Worm (Caenorhabditis elegans) whole organism, young adult: ENCODE measurements around the gene rnp-7.
A peak's percentile ranks its signal among the peaks of the same experiment; 100 is the strongest.

Experiments used
- B0019.2 ChIP-seq: fragments of 200-800 bp; sonication (Bioruptor generic); conservative IDR thresholded peaks from 2 replicates; pipeline ENCODE4 v1.3.6; 2022; ENCODE audit warnings: missing genetic modification reagents, missing genetic modification characterization, missing compliant biosample characterization
- D2030.7 ChIP-seq: fragments of 200-800 bp; sonication (Bioruptor generic); IDR thresholded peaks from 2 replicates; pipeline ENCODE4 v1.3.6; 2022; ENCODE audit warnings: missing genetic modification reagents, missing genetic modification characterization, missing compliant biosample characterization
- F10E7.11 ChIP-seq: sonication (generic microtip); optimal IDR thresholded peaks from 2 replicates; lab custom pipeline; 2017; ENCODE audit warnings: mild to moderate bottlenecking, missing genetic modification characterization, moderate library complexity, missing compliant biosample characterization
- F33H1.4 ChIP-seq: fragments of 200-800 bp; sonication (Bioruptor generic); IDR thresholded peaks from 2 replicates; pipeline ENCODE4 v1.3.6; 2022; ENCODE audit warnings: missing genetic modification reagents, missing genetic modification characterization, missing compliant biosample characterization
- F37B4.10 ChIP-seq: fragments of 200-800 bp; sonication (Bioruptor generic); IDR thresholded peaks from 2 replicates; pipeline ENCODE4 v1.3.6; 2022; ENCODE audit warnings: missing genetic modification characterization, missing compliant biosample characterization
- F57C9.4 ChIP-seq: sonication (generic microtip); optimal IDR thresholded peaks from 2 replicates; lab custom pipeline; 2017; ENCODE audit warnings: mild to moderate bottlenecking, missing genetic modification characterization, missing compliant biosample characterization
- T07F8.4 ChIP-seq: sonication (generic microtip); optimal IDR thresholded peaks from 2 replicates; lab custom pipeline; 2016; ENCODE audit warnings: mild to moderate bottlenecking, missing genetic modification characterization, moderate library complexity, missing compliant biosample characterization
- T26A5.8 ChIP-seq: sonication (generic microtip); optimal IDR thresholded peaks from 2 replicates; lab custom pipeline; 2016; ENCODE audit warnings: missing genetic modification characterization, missing compliant biosample characterization
- Y53F4B.3 ChIP-seq: fragments of 200-800 bp; sonication (Bioruptor generic); IDR thresholded peaks from 2 replicates; pipeline ENCODE4 v1.3.6; 2022; ENCODE audit warnings: missing genetic modification reagents, missing genetic modification characterization, missing compliant biosample characterization
- Y56A3A.18 ChIP-seq: fragments of 200-800 bp; sonication (Bioruptor generic); IDR thresholded peaks from 2 replicates; pipeline ENCODE4 v1.3.6; 2022; ENCODE audit warnings: missing genetic modification reagents, missing genetic modification characterization, missing compliant biosample characterization
- Y95B8A.8 ChIP-seq: fragments of 200-800 bp; sonication (Bioruptor generic); IDR thresholded peaks from 2 replicates; pipeline ENCODE4 v1.3.6; 2022; ENCODE audit warnings: missing genetic modification reagents, missing genetic modification characterization, missing compliant biosample characterization
- aptf-2 ChIP-seq: fragments of 200-800 bp; sonication (Bioruptor generic); conservative IDR thresholded peaks from 2 replicates; pipeline ENCODE4 v1.3.6; 2022; ENCODE audit warnings: missing genetic modification reagents, missing genetic modification characterization, missing compliant biosample characterization
- atf-7 ChIP-seq: sonication (generic microtip); optimal IDR thresholded peaks from 2 replicates; lab custom pipeline; 2017; ENCODE audit warnings: mild to moderate bottlenecking, missing genetic modification characterization, missing compliant biosample characterization
- athp-1 ChIP-seq: sonication (generic microtip); optimal IDR thresholded peaks from 2 replicates; lab custom pipeline; 2017; ENCODE audit warnings: mild to moderate bottlenecking, missing genetic modification characterization, missing compliant biosample characterization
- bed-2 ChIP-seq: fragments of 200-800 bp; sonication (Bioruptor generic); IDR thresholded peaks from 2 replicates; pipeline ENCODE4 v1.3.6; 2022; ENCODE audit warnings: missing genetic modification reagents, missing genetic modification characterization, missing compliant biosample characterization
- cebp-1 ChIP-seq, 2 experiments: fragments of 200-800 bp in 1 of 2; sonication (Bioruptor generic) in 1 of 2; sonication (generic microtip) in 1 of 2; IDR thresholded peaks in 1 of 2; optimal IDR thresholded peaks in 1 of 2; 2 replicates each; pipeline versions ENCODE4 v1.3.6 to Lab custom; 2017 to 2022; ENCODE audit warnings: missing compliant biosample characterization in 2 of 2, missing genetic modification characterization in 2 of 2, mild to moderate bottlenecking in 1 of 2, missing genetic modification reagents in 1 of 2, moderate library complexity in 1 of 2
- ceh-58 ChIP-seq: fragments of 200-800 bp; sonication (Bioruptor generic); IDR thresholded peaks from 2 replicates; pipeline ENCODE4 v1.3.6; 2022; ENCODE audit warnings: missing genetic modification characterization, missing compliant biosample characterization
- chd-7 ChIP-seq: sonication (generic microtip); optimal IDR thresholded peaks from 2 replicates; lab custom pipeline; 2016; ENCODE audit warnings: mild to moderate bottlenecking, missing genetic modification characterization, moderate library complexity, missing compliant biosample characterization
- dpff-1 ChIP-seq: sonication (generic microtip); optimal IDR thresholded peaks from 2 replicates; lab custom pipeline; 2017; ENCODE audit warnings: mild to moderate bottlenecking, missing genetic modification characterization, missing compliant biosample characterization
- egl-44 ChIP-seq: fragments of 200-800 bp; sonication (Bioruptor generic); IDR thresholded peaks from 2 replicates; pipeline ENCODE4 v1.3.6; 2022; ENCODE audit warnings: missing genetic modification reagents, missing genetic modification characterization, missing compliant biosample characterization
- egrh-3 ChIP-seq: fragments of 200-800 bp; sonication (Bioruptor generic); IDR thresholded peaks from 2 replicates; pipeline ENCODE4 v1.3.6; 2022; ENCODE audit warnings: missing genetic modification reagents, missing genetic modification characterization, missing compliant biosample characterization
- ekl-4 ChIP-seq: fragments of 200-800 bp; sonication (Bioruptor generic); IDR thresholded peaks from 2 replicates; pipeline ENCODE4 v1.3.6; 2022; ENCODE audit warnings: missing genetic modification reagents, missing genetic modification characterization, missing compliant biosample characterization
- fkh-3 ChIP-seq: sonication (generic microtip); optimal IDR thresholded peaks from 2 replicates; lab custom pipeline; 2016; ENCODE audit warnings: mild to moderate bottlenecking, missing genetic modification characterization, missing compliant biosample characterization
- gei-17 ChIP-seq: fragments of 200-800 bp; sonication (Bioruptor generic); optimal IDR thresholded peaks from 2 replicates; lab custom pipeline; 2018; ENCODE audit warnings: mild to moderate bottlenecking, missing genetic modification characterization, missing compliant biosample characterization
- hlh-26 ChIP-seq: fragments of 200-800 bp; sonication (Bioruptor generic); conservative IDR thresholded peaks from 2 replicates; pipeline ENCODE4 v1.3.6; 2022; ENCODE audit warnings: missing genetic modification reagents, missing genetic modification characterization, missing compliant biosample characterization
- hmg-20 ChIP-seq: fragments of 200-800 bp; sonication (Bioruptor generic); IDR thresholded peaks from 2 replicates; pipeline ENCODE4 v1.3.6; 2022; ENCODE audit warnings: missing genetic modification reagents, missing genetic modification characterization, missing compliant biosample characterization
- hsf-1 ChIP-seq: fragments of 200-800 bp; sonication (Bioruptor generic); IDR thresholded peaks from 2 replicates; pipeline ENCODE4 v1.3.6; 2022; ENCODE audit warnings: missing genetic modification reagents, missing genetic modification characterization, missing compliant biosample characterization
- lin-35 ChIP-seq, 3 experiments: fragments of 150-350 bp in 2 of 3; sonication (generic microtip) in 1 of 3; optimal IDR thresholded peaks; 2 replicates each; lab custom pipeline; 2014 to 2018; ENCODE audit warnings: missing biosample characterization in 3 of 3, missing genetic modification characterization in 3 of 3, missing genetic modification reagents in 3 of 3
- lsl-1 ChIP-seq: fragments of 200-800 bp; sonication (Bioruptor generic); optimal IDR thresholded peaks from 2 replicates; lab custom pipeline; 2018; ENCODE audit warnings: mild to moderate bottlenecking, missing genetic modification characterization, moderate library complexity, missing compliant biosample characterization
- madf-6 ChIP-seq: fragments of 200-800 bp; sonication (Bioruptor generic); IDR thresholded peaks from 2 replicates; pipeline ENCODE4 v1.3.6; 2022; ENCODE audit warnings: missing genetic modification reagents, missing genetic modification characterization, missing compliant biosample characterization
- mcd-1 ChIP-seq: fragments of 200-800 bp; sonication (Bioruptor generic); IDR thresholded peaks from 2 replicates; pipeline ENCODE4 v1.3.6; 2022; ENCODE audit warnings: missing genetic modification reagents, missing genetic modification characterization, missing compliant biosample characterization
- nfyb-1 ChIP-seq: fragments of 200-800 bp; sonication (Bioruptor generic); IDR thresholded peaks from 2 replicates; pipeline ENCODE4 v1.3.6; 2022; ENCODE audit warnings: missing genetic modification reagents, missing genetic modification characterization, missing compliant biosample characterization
- nhr-120 ChIP-seq: fragments of 200-800 bp; sonication (Bioruptor generic); IDR thresholded peaks from 2 replicates; pipeline ENCODE4 v1.3.6; 2022; ENCODE audit warnings: missing genetic modification characterization, missing compliant biosample characterization
- nhr-179 ChIP-seq: sonication (generic microtip); optimal IDR thresholded peaks from 2 replicates; lab custom pipeline; 2016; ENCODE audit warnings: mild to moderate bottlenecking, missing genetic modification characterization, missing compliant biosample characterization
- nhr-27 ChIP-seq: fragments of 200-800 bp; sonication (Bioruptor generic); optimal IDR thresholded peaks from 2 replicates; lab custom pipeline; 2018; ENCODE audit warnings: mild to moderate bottlenecking, missing genetic modification characterization, moderate library complexity, missing compliant biosample characterization
- pbrm-1 ChIP-seq: fragments of 200-800 bp; sonication (Bioruptor generic); IDR thresholded peaks from 2 replicates; pipeline ENCODE4 v1.3.6; 2022; ENCODE audit warnings: missing genetic modification reagents, missing genetic modification characterization, missing compliant biosample characterization
- pha-4 ChIP-seq: fragments of 150-350 bp; sonication (generic microtip); optimal IDR thresholded peaks from 2 replicates; lab custom pipeline; 2014; ENCODE audit warnings: missing biosample characterization, missing genetic modification reagents, missing genetic modification characterization
- rcor-1 ChIP-seq: fragments of 200-800 bp; sonication (Bioruptor generic); IDR thresholded peaks from 2 replicates; pipeline ENCODE4 v1.3.6; 2022; ENCODE audit warnings: missing genetic modification reagents, missing genetic modification characterization, missing compliant biosample characterization
- repo-1 ChIP-seq: sonication (generic microtip); optimal IDR thresholded peaks from 2 replicates; lab custom pipeline; 2017; ENCODE audit warnings: mild to moderate bottlenecking, missing genetic modification characterization, missing compliant biosample characterization
- rpc-1 ChIP-seq, 2 experiments: fragments of 150-350 bp in 1 of 2; sonication (generic microtip) in 1 of 2; optimal IDR thresholded peaks; 2 replicates each; lab custom pipeline; 2014 to 2018; ENCODE audit warnings: missing biosample characterization in 1 of 2, missing genetic modification characterization in 1 of 2, missing genetic modification reagents in 1 of 2, missing genotype in 1 of 2
- snpc-3.4 ChIP-seq: sonication (generic microtip); optimal IDR thresholded peaks from 2 replicates; lab custom pipeline; 2017; ENCODE audit warnings: missing genetic modification characterization, mild to moderate bottlenecking, missing compliant biosample characterization, antibody characterized with exemption, moderate library complexity, missing genotype, missing genetic modification reagents
- tlf-1 ChIP-seq: fragments of 200-800 bp; sonication (Bioruptor generic); optimal IDR thresholded peaks from 2 replicates; lab custom pipeline; 2018; ENCODE audit warnings: mild to moderate bottlenecking, missing genetic modification characterization, missing compliant biosample characterization
- zfh-2 ChIP-seq: fragments of 200-800 bp; sonication (Bioruptor generic); conservative IDR thresholded peaks from 2 replicates; pipeline ENCODE4 v1.3.6; 2022; ENCODE audit warnings: missing genetic modification reagents, missing genetic modification characterization, missing compliant biosample characterization
- ztf-22 ChIP-seq: fragments of 200-800 bp; sonication (Bioruptor generic); optimal IDR thresholded peaks from 2 replicates; lab custom pipeline; 2018; ENCODE audit warnings: mild to moderate bottlenecking, missing genetic modification characterization, moderate library complexity, missing compliant biosample characterization
- ztf-26 ChIP-seq: sonication (generic microtip); optimal IDR thresholded peaks from 2 replicates; lab custom pipeline; 2017; ENCODE audit warnings: missing genetic modification characterization, missing compliant biosample characterization
- ztf-6 ChIP-seq: fragments of 200-800 bp; sonication (Bioruptor generic); IDR thresholded peaks from 2 replicates; pipeline ENCODE4 v1.3.6; 2022; ENCODE audit warnings: missing genetic modification reagents, missing genetic modification characterization, missing compliant biosample characterization

Gene rnp-7

ce11 chrIII:7142172-7142601 lies 18.8 kb downstream of the rnp-7 start (continued):
- peak; percentile 90 for TF ChIP-seq pbrm-1 (GFP tag; lab: Robert Waterston, UW)
- no peak for TF ChIP-seq nhr-179 (tag; lab: Kevin White, UChicago)
- TF ChIP-seq dpff-1 (tag; lab: Kevin White, UChicago) = peak; percentile 30
- peak; percentile 56 for TF ChIP-seq hsf-1
- no peak for TF ChIP-seq pha-4
- TF ChIP-seq fkh-3 (tag; lab: Kevin White, UChicago) = no peak
- no peak for TF ChIP-seq lin-35 (GFP tag; optimal IDR thresholded peaks at IDR 0.05; lab: Kevin White, UChicago)
- 0 out of 2 replicates have a peak, but pooled peaks have one; percentile 47 for TF ChIP-seq hmg-20 (GFP tag; lab: Robert Waterston, UW)
- no peak for TF ChIP-seq ztf-22 (GFP tag; lab: Kevin White, UChicago)
- peak; percentile 80 for TF ChIP-seq ekl-4 (GFP tag; lab: Robert Waterston, UW)
- no peak for TF ChIP-seq F57C9.4 (tag; lab: Kevin White, UChicago)
- TF ChIP-seq Y53F4B.3 (GFP tag; lab: Robert Waterston, UW) = 0 out of 2 replicates have a peak, but pooled peaks have one; percentile 4
- TF ChIP-seq madf-6 (GFP tag; lab: Robert Waterston, UW) = peak; percentile 64
- TF ChIP-seq hlh-26 (GFP tag; lab: Robert Waterston, UW) = no peak
- TF ChIP-seq snpc-3.4 (tag; lab: Kevin White, UChicago) = peak; percentile 95
- no peak for TF ChIP-seq cebp-1 (GFP tag; IDR thresholded peaks at IDR 0.05; lab: Robert Waterston, UW)
- no peak for TF ChIP-seq cebp-1 (tag; optimal IDR thresholded peaks at IDR 0.05; lab: Kevin White, UChicago)
- TF ChIP-seq F33H1.4 = peak; percentile 56
- TF ChIP-seq aptf-2 (GFP tag; lab: Robert Waterston, UW) = no peak
- no peak for TF ChIP-seq chd-7 (tag; lab: Kevin White, UChicago)
- TF ChIP-seq Y56A3A.18 (GFP tag; lab: Robert Waterston, UW) = peak; percentile 61; the same call in 1 of the 2 replicates
- no peak for TF ChIP-seq T26A5.8
- TF ChIP-seq Y95B8A.8 (GFP tag; lab: Robert Waterston, UW) = peak; percentile 67; the same call in 1 of the 2 replicates
- no peak for TF ChIP-seq ztf-26
- TF ChIP-seq tlf-1 (GFP tag; lab: Kevin White, UChicago) = peak; percentile 18
- TF ChIP-seq gei-17 (GFP tag; lab: Kevin White, UChicago) = no peak
- no peak for TF ChIP-seq ceh-58 (GFP tag; lab: Robert Waterston, UW)
- no peak for TF ChIP-seq nhr-120 (GFP tag; lab: Robert Waterston, UW)
- TF ChIP-seq atf-7 (tag; lab: Kevin White, UChicago) = no peak

ce11 chrIII:7141285-7141715 lies 19.7 kb downstream of the rnp-7 start:
- TF ChIP-seq F37B4.10 (no peak), ztf-6 (GFP tag; lab: Robert Waterston, UW) (no peak), hlh-26 (GFP tag; lab: Robert Waterston, UW) (no peak), bed-2 (no peak), rpc-1 (optimal IDR thresholded peaks at IDR 0.05; lab: Kevin White, UChicago) (no peak), rpc-1 (tag; optimal IDR thresholded peaks at IDR 0.05; lab: Kevin White, UChicago) (peak; percentile 9), nhr-120 (GFP tag; lab: Robert Waterston, UW) (no peak), athp-1 (tag; lab: Kevin White, UChicago) (peak; percentile 47), egrh-3 (GFP tag; lab: Robert Waterston, UW) (peak; percentile 38; the same call in 1 of the 2 replicates), zfh-2 (GFP tag; lab: Robert Waterston, UW) (no peak; the same call in 1 of the 2 replicates), tlf-1 (GFP tag; lab: Kevin White, UChicago) (peak; percentile 76), Y95B8A.8 (GFP tag; lab: Robert Waterston, UW) (0 out of 2 replicates have a peak, but pooled peaks have one; percentile 49), snpc-3.4 (tag; lab: Kevin White, UChicago) (peak; percentile 99), T07F8.4 (tag; lab: Kevin White, UChicago) (no peak), lsl-1 (GFP tag; lab: Kevin White, UChicago) (peak; percentile 70), cebp-1 (GFP tag; IDR thresholded peaks at IDR 0.05; lab: Robert Waterston, UW) (no peak), cebp-1 (tag; optimal IDR thresholded peaks at IDR 0.05; lab: Kevin White, UChicago) (peak; percentile 64), D2030.7 (GFP tag; lab: Robert Waterston, UW) (peak; percentile 97), hsf-1 (peak; percentile 75), egl-44 (0 out of 2 replicates have a peak, but pooled peaks have one; percentile 18), B0019.2 (GFP tag; lab: Robert Waterston, UW) (no peak), nhr-27 (no peak), repo-1 (peak; percentile 89), mcd-1 (peak; percentile 65), rcor-1 (GFP tag; lab: Robert Waterston, UW) (peak; percentile 86), F10E7.11 (tag; lab: Kevin White, UChicago) (no peak), nfyb-1 (peak; percentile 90)
